Fruit fly (Drosophila melanogaster) whole organism, embryonic: ENCODE data around the gene TfIIA-S.
"Not testable (repeated sequence)": the region's sequence is repeated elsewhere in the genome, so short reads cannot be mapped to it uniquely, and the experiment has no call there.

Experiments
- Ada2b ChIP-seq: fragments of 200-800 bp; sonication (Bioruptor generic); IDR thresholded peaks from 2 replicates; pipeline ENCODE4 v1.3.6; 2022; ENCODE audit warnings: missing biosample characterization, missing genetic modification characterization
- Atf-2 ChIP-seq: fragments of 200-800 bp; sonication (Bioruptor generic); optimal IDR thresholded peaks from 2 replicates; lab custom pipeline; 2016; ENCODE audit warnings: missing biosample characterization, missing genetic modification characterization
- CG12744 ChIP-seq: fragments of 200-800 bp; sonication (Bioruptor generic); optimal IDR thresholded peaks from 2 replicates; lab custom pipeline; 2016; ENCODE audit warnings: missing biosample characterization, missing genetic modification characterization
- CG14050 ChIP-seq: fragments of 200-800 bp; sonication (Bioruptor generic); IDR thresholded peaks from 3 replicates; pipeline ENCODE4 v1.3.6; 2022; ENCODE audit warnings: missing biosample characterization, missing genetic modification characterization
- CG15011 ChIP-seq: fragments of 200-800 bp; sonication (Bioruptor generic); optimal IDR thresholded peaks from 3 replicates; lab custom pipeline; 2018; ENCODE audit warnings: missing biosample characterization, mild to moderate bottlenecking, missing genetic modification characterization
- CG1602 ChIP-seq: fragments of 200-800 bp; sonication (Bioruptor generic); optimal IDR thresholded peaks from 3 replicates; lab custom pipeline; 2016; ENCODE audit warnings: missing biosample characterization, missing genetic modification characterization
- CG17359 ChIP-seq: fragments of 200-800 bp; sonication (Bioruptor generic); optimal IDR thresholded peaks from 3 replicates; lab custom pipeline; 2018; ENCODE audit warnings: missing biosample characterization, mild to moderate bottlenecking, missing genetic modification characterization, moderate library complexity
- CG17912 ChIP-seq: fragments of 200-800 bp; sonication (Bioruptor generic); optimal IDR thresholded peaks from 2 replicates; lab custom pipeline; 2018; ENCODE audit warnings: missing biosample characterization, mild to moderate bottlenecking, missing genetic modification characterization
- CG30403 ChIP-seq: fragments of 200-800 bp; sonication (Bioruptor generic); optimal IDR thresholded peaks from 3 replicates; lab custom pipeline; 2016; ENCODE audit warnings: missing biosample characterization, missing genetic modification characterization
- CG32767 ChIP-seq: fragments of 200-800 bp; sonication (Bioruptor generic); IDR thresholded peaks from 2 replicates; pipeline ENCODE4 v1.3.6; 2022; ENCODE audit warnings: missing biosample characterization, missing genetic modification characterization
- CG33557 ChIP-seq: fragments of 200-800 bp; sonication (Bioruptor generic); optimal IDR thresholded peaks from 2 replicates; lab custom pipeline; 2019; ENCODE audit warnings: missing biosample characterization, mild to moderate bottlenecking, missing genetic modification characterization, moderate library complexity
- CG3407 ChIP-seq: fragments of 200-800 bp; sonication (Bioruptor generic); optimal IDR thresholded peaks from 2 replicates; lab custom pipeline; 2018; ENCODE audit warnings: missing biosample characterization, mild to moderate bottlenecking, missing genetic modification characterization
- CG42726 ChIP-seq: fragments of 200-800 bp; sonication (Bioruptor generic); IDR thresholded peaks from 2 replicates; pipeline ENCODE4 v1.3.6; 2022; ENCODE audit warnings: missing biosample characterization, missing genetic modification characterization; ENCODE audit not compliant: partially characterized antibody
- CG8290 ChIP-seq, 3 experiments: fragments of 200-800 bp; sonication (Bioruptor generic); optimal IDR thresholded peaks; 2 replicates each; lab custom pipeline; 2016 to 2019; ENCODE audit warnings: missing biosample characterization in 3 of 3, missing genetic modification characterization in 3 of 3, mild to moderate bottlenecking in 2 of 3, moderate library complexity in 1 of 3
- CTCF ChIP-seq: fragments of 200-800 bp; sonication (Bioruptor generic); optimal IDR thresholded peaks from 2 replicates; lab custom pipeline; 2017; ENCODE audit warnings: missing biosample characterization, mild to moderate bottlenecking, missing genetic modification characterization, moderate library complexity
- Dbx ChIP-seq: fragments of 200-800 bp; sonication (Bioruptor generic); IDR thresholded peaks from 3 replicates; pipeline ENCODE4 v1.3.6; 2022; ENCODE audit warnings: missing biosample characterization, missing genetic modification characterization
- Dek ChIP-seq: fragments of 200-800 bp; sonication (Bioruptor generic); optimal IDR thresholded peaks from 3 replicates; lab custom pipeline; 2019; ENCODE audit warnings: missing biosample characterization, mild to moderate bottlenecking, missing genetic modification characterization, moderate library complexity
- Drgx ChIP-seq: fragments of 200-800 bp; sonication (Bioruptor generic); IDR thresholded peaks from 2 replicates; pipeline ENCODE4 v1.3.6; 2022; ENCODE audit warnings: missing biosample characterization, missing genetic modification characterization
- H15 ChIP-seq: fragments of 200-800 bp; sonication (Bioruptor generic); IDR thresholded peaks from 3 replicates; pipeline ENCODE4 v1.3.6; 2022; ENCODE audit warnings: missing biosample characterization, missing genetic modification characterization
- H2.0 ChIP-seq: fragments of 200-800 bp; sonication (Bioruptor generic); IDR thresholded peaks from 2 replicates; pipeline ENCODE4 v1.3.6; 2022; ENCODE audit warnings: missing biosample characterization, missing genetic modification characterization
- HmgZ ChIP-seq: fragments of 200-800 bp; sonication (Bioruptor generic); optimal IDR thresholded peaks from 2 replicates; lab custom pipeline; 2018; ENCODE audit warnings: missing biosample characterization, mild to moderate bottlenecking, missing genetic modification characterization
- MBD-R2 ChIP-seq: fragments of 200-800 bp; sonication (Bioruptor generic); IDR thresholded peaks from 2 replicates; pipeline ENCODE4 v1.3.6; 2022; ENCODE audit warnings: missing biosample characterization, missing genetic modification characterization
- MTF-1 ChIP-seq: fragments of 200-800 bp; sonication (Bioruptor generic); optimal IDR thresholded peaks from 2 replicates; lab custom pipeline; 2018; ENCODE audit warnings: missing biosample characterization, mild to moderate bottlenecking, missing genetic modification characterization, borderline replicate concordance
- Meics ChIP-seq: fragments of 200-800 bp; sonication (Bioruptor generic); optimal IDR thresholded peaks from 2 replicates; lab custom pipeline; 2017; ENCODE audit warnings: missing biosample characterization, mild to moderate bottlenecking, missing genetic modification characterization
- ara ChIP-seq: fragments of 200-800 bp; sonication (Bioruptor generic); IDR thresholded peaks from 2 replicates; pipeline ENCODE4 v1.3.6; 2022; ENCODE audit warnings: missing biosample characterization, missing genetic modification characterization
- ato ChIP-seq: fragments of 200-800 bp; sonication (Bioruptor generic); IDR thresholded peaks from 2 replicates; pipeline ENCODE4 v1.3.6; 2022; ENCODE audit warnings: missing biosample characterization, missing genetic modification characterization; ENCODE audit not compliant: partially characterized antibody
- bab2 ChIP-seq: fragments of 200-800 bp; sonication (Bioruptor generic); optimal IDR thresholded peaks from 2 replicates; lab custom pipeline; 2016; ENCODE audit warnings: missing biosample characterization, missing genetic modification characterization
- bowl ChIP-seq: fragments of 200-800 bp; sonication (Bioruptor generic); IDR thresholded peaks from 2 replicates; pipeline ENCODE4 v1.3.6; 2022; ENCODE audit warnings: missing biosample characterization, missing genetic modification characterization
- crp ChIP-seq, 2 experiments: fragments of 200-800 bp; sonication (Bioruptor generic); optimal IDR thresholded peaks; 2 replicates in 1 of 2; 3 replicates in 1 of 2; lab custom pipeline; 2017; ENCODE audit warnings: missing biosample characterization in 2 of 2, missing genetic modification characterization in 2 of 2, mild to moderate bottlenecking in 1 of 2, moderate library complexity in 1 of 2
- dimm ChIP-seq: fragments of 200-800 bp; sonication (Bioruptor generic); IDR thresholded peaks from 2 replicates; pipeline ENCODE4 v1.3.6; 2022; ENCODE audit warnings: missing biosample characterization, missing genetic modification characterization
- disco-r ChIP-seq: fragments of 200-800 bp; sonication (Bioruptor generic); optimal IDR thresholded peaks from 2 replicates; lab custom pipeline; 2016; ENCODE audit warnings: missing biosample characterization, missing genetic modification characterization
- dysf ChIP-seq: fragments of 200-800 bp; sonication (Bioruptor generic); IDR thresholded peaks from 3 replicates; pipeline ENCODE4 v1.3.6; 2022; ENCODE audit warnings: missing biosample characterization, missing genetic modification characterization
- ewg ChIP-seq: fragments of 200-800 bp; sonication (Bioruptor generic); optimal IDR thresholded peaks from 3 replicates; lab custom pipeline; 2017; ENCODE audit warnings: mild to moderate bottlenecking, missing biosample characterization, missing genetic modification reagents, missing genetic modification characterization
- ftz-f1 ChIP-seq: fragments of 200-800 bp; sonication (Bioruptor generic); optimal IDR thresholded peaks from 2 replicates; lab custom pipeline; 2016; ENCODE audit warnings: missing biosample characterization, missing genetic modification characterization
- hkb ChIP-seq, 2 experiments: fragments of 200-800 bp in 1 of 2; fragments of >200 bp in 1 of 2; sonication (Bioruptor generic) in 1 of 2; IDR thresholded peaks in 1 of 2; optimal IDR thresholded peaks in 1 of 2; 2 replicates each; pipeline versions ENCODE4 v1.3.6 to Lab custom; 2017 to 2022; ENCODE audit warnings: missing biosample characterization in 1 of 2, missing genetic modification characterization in 1 of 2
- ken ChIP-seq: fragments of 200-800 bp; sonication (Bioruptor generic); IDR thresholded peaks from 3 replicates; pipeline ENCODE4 v1.3.6; 2022; ENCODE audit warnings: missing biosample characterization, missing genetic modification characterization
- kni ChIP-seq: fragments of 200-800 bp; sonication (Bioruptor generic); optimal IDR thresholded peaks from 3 replicates; lab custom pipeline; 2017; ENCODE audit warnings: mild to moderate bottlenecking, missing biosample characterization, missing genetic modification reagents, missing genetic modification characterization
- mld ChIP-seq: fragments of 200-800 bp; sonication (Bioruptor generic); IDR thresholded peaks from 3 replicates; pipeline ENCODE4 v1.3.6; 2022; ENCODE audit warnings: missing biosample characterization, missing genetic modification characterization; ENCODE audit not compliant: partially characterized antibody
- nerfin-1 ChIP-seq: fragments of 200-800 bp; sonication (Bioruptor generic); optimal IDR thresholded peaks from 3 replicates; lab custom pipeline; 2019; ENCODE audit warnings: missing biosample characterization, mild to moderate bottlenecking, missing genetic modification characterization, moderate library complexity
- nerfin-2 ChIP-seq: fragments of 200-800 bp; sonication (Bioruptor generic); IDR thresholded peaks from 2 replicates; pipeline ENCODE4 v1.3.6; 2022; ENCODE audit warnings: missing biosample characterization, missing genetic modification characterization; ENCODE audit not compliant: partially characterized antibody
- nom ChIP-seq: fragments of 200-800 bp; sonication (Bioruptor generic); optimal IDR thresholded peaks from 2 replicates; lab custom pipeline; 2017; ENCODE audit warnings: missing biosample characterization, missing genetic modification characterization, mild to moderate bottlenecking, moderate library complexity, missing genetic modification reagents
- otp ChIP-seq: fragments of 200-800 bp; sonication (Bioruptor generic); IDR thresholded peaks from 3 replicates; pipeline ENCODE4, ENCODE4 v1.3.6; 2022; ENCODE audit warnings: missing biosample characterization, missing genetic modification characterization
- pan ChIP-seq, 4 experiments: fragments of >200 bp in 3 of 4; fragments of 200-800 bp in 1 of 4; sonication (Bioruptor generic) in 1 of 4; optimal IDR thresholded peaks in 3 of 4; IDR thresholded peaks in 1 of 4; 2 replicates each; pipeline versions ENCODE4 v1.3.6 to Lab custom; 2017 to 2022; ENCODE audit warnings: missing biosample characterization in 2 of 4, missing genetic modification characterization in 2 of 4, mixed read lengths in 1 of 4
- pfk ChIP-seq: fragments of 200-800 bp; sonication (Bioruptor generic); optimal IDR thresholded peaks from 2 replicates; lab custom pipeline; 2018; ENCODE audit warnings: missing biosample characterization, mild to moderate bottlenecking, missing genetic modification characterization, moderate library complexity
- sim ChIP-seq: fragments of 200-800 bp; sonication (Bioruptor generic); IDR thresholded peaks from 2 replicates; pipeline ENCODE4 v1.3.6; 2022; ENCODE audit warnings: missing biosample characterization, missing genetic modification characterization
- sug ChIP-seq: fragments of 200-800 bp; optimal IDR thresholded peaks from 2 replicates; lab custom pipeline; 2019; ENCODE audit warnings: missing biosample characterization, mild to moderate bottlenecking, missing genetic modification characterization, moderate library complexity
- zen2 ChIP-seq: fragments of 200-800 bp; sonication (Bioruptor generic); IDR thresholded peaks from 3 replicates; pipeline ENCODE4 v1.3.6; 2022; ENCODE audit warnings: missing biosample characterization, missing genetic modification characterization; ENCODE audit not compliant: partially characterized antibody

TfIIA-S gene

dm6 chr3R:23859365-23859804, 31.5 kb downstream of the TfIIA-S start (continued):
- TF ChIP-seq kni (GFP tag; lab: Kevin White, UChicago) (peak; percentile 68), ara (GFP tag; lab: Robert Waterston, UW) (peak; percentile 77), MBD-R2 (peak; percentile 51; the same call in 1 of the 2 replicates), CG30403 (GFP tag; lab: Kevin White, UChicago) (peak; percentile 38), Drgx (peak; percentile 69), nom (peak; percentile 47), zen2 (peak; percentile 30; the same call in 1 of the 3 replicates), sug (tag; lab: Kevin White, UChicago) (peak; percentile 44), H2.0 (peak; percentile 55), Meics (GFP tag; lab: Kevin White, UChicago) (peak; percentile 11), CG32767 (GFP tag; lab: Robert Waterston, UW) (peak; percentile 73; the same call in 1 of the 2 replicates), sim (GFP tag; lab: Robert Waterston, UW) (peak; percentile 80), Dek (tag; lab: Kevin White, UChicago) (peak; percentile 35), bab2 (GFP tag; lab: Kevin White, UChicago) (peak; percentile 63), CG8290 (GFP tag; optimal IDR thresholded peaks at IDR 0.05; lab: Kevin White, UChicago) (peak; percentile 31), CG8290 (tag; optimal IDR thresholded peaks at IDR 0.05; lab: Kevin White, UChicago) (peak in 1 of 2 experiments; percentile 83), dimm (GFP tag; lab: Robert Waterston, UW) (peak; percentile 6; the same call in 1 of the 2 replicates), CG3407 (GFP tag; lab: Kevin White, UChicago) (peak; percentile 37), nerfin-1 (tag; lab: Kevin White, UChicago) (peak; percentile 45), crp (GFP tag; optimal IDR thresholded peaks at IDR 0.05; lab: Kevin White, UChicago) (peak in 1 of 2 experiments; percentile 61), pfk (GFP tag; lab: Kevin White, UChicago) (peak; percentile 13), mld (GFP tag; lab: Robert Waterston, UW) (peak; percentile 77; the same call in 2 of the 3 replicates), Ada2b (GFP tag; lab: Robert Waterston, UW) (peak; percentile 44), HmgZ (peak; percentile 78), CG1602 (peak; percentile 44), CG15011 (GFP tag; lab: Kevin White, UChicago) (peak; percentile 36), CG17359 (tag; lab: Kevin White, UChicago) (peak; percentile 70), CTCF (GFP tag; lab: Kevin White, UChicago) (peak; percentile 51), disco-r (GFP tag; lab: Kevin White, UChicago) (peak; percentile 25), CG14050 (GFP tag; lab: Robert Waterston, UW) (peak; percentile 44; the same call in 2 of the 3 replicates), hkb (GFP tag; IDR thresholded peaks at IDR 0.05; lab: Robert Waterston, UW) (peak; percentile 78), ftz-f1 (GFP tag; lab: Kevin White, UChicago) (peak; percentile 51), H15 (GFP tag; lab: Robert Waterston, UW) (0 out of 3 replicates have a peak, but pooled peaks have one; percentile 55), otp (GFP tag; lab: Robert Waterston, UW) (peak; percentile 76; the same call in 2 of the 3 replicates), ato (GFP tag; lab: Robert Waterston, UW) (peak; percentile 73; the same call in 1 of the 2 replicates), CG33557 (GFP tag; lab: Kevin White, UChicago) (peak; percentile 23), Dbx (peak; percentile 91), CG12744 (GFP tag; lab: Kevin White, UChicago) (peak; percentile 37), MTF-1 (peak; percentile 60), CG17912 (GFP tag; lab: Kevin White, UChicago) (peak; percentile 37), bowl (GFP tag; lab: Robert Waterston, UW) (peak; percentile 69), Atf-2 (GFP tag; lab: Kevin White, UChicago) (peak; percentile 47), nerfin-2 (GFP tag; lab: Robert Waterston, UW) (peak; percentile 66), pan (GFP tag; optimal IDR thresholded peaks at IDR 0.05 in 1 of 2, IDR thresholded peaks at IDR 0.05 in 1 of 2) (peak in 1 of 2 experiments; percentile 75), ewg (GFP tag; lab: Kevin White, UChicago) (peak; percentile 85), ken (peak; percentile 77; the same call in 1 of the 3 replicates), CG42726 (peak; percentile 93), dysf (peak; percentile 58; the same call in 2 of the 3 replicates)
- TF ChIP-seq hkb, pan (optimal IDR thresholded peaks at IDR 0.05; lab: Kevin White, UChicago): not testable (repeated sequence)
